Worm (Caenorhabditis elegans) whole organism, L1 larva: Measurements from ENCODE around the gene mrpl-32.

Source experiments
- ama-1 ChIP-seq: fragments of 150-350 bp; optimal IDR thresholded peaks from 2 replicates; lab custom pipeline; 2014
- ceh-88 ChIP-seq: fragments of 200-800 bp; sonication (Bioruptor generic); IDR thresholded peaks from 2 replicates; pipeline ENCODE4 v1.3.6; 2022; ENCODE audit warnings: missing genetic modification characterization, missing compliant biosample characterization
- dpl-1 ChIP-seq, 3 experiments: fragments of 150-350 bp in 2 of 3; sonication (generic microtip) in 1 of 3; optimal IDR thresholded peaks; 2 replicates each; lab custom pipeline; 2014 to 2017; ENCODE audit warnings: missing biosample characterization in 3 of 3, missing genetic modification characterization in 3 of 3, missing genetic modification reagents in 3 of 3
- lin-35 ChIP-seq, 2 experiments: fragments of 150-350 bp; optimal IDR thresholded peaks; 2 replicates each; lab custom pipeline; 2014; ENCODE audit warnings: missing biosample characterization in 2 of 2, missing genetic modification characterization in 2 of 2, missing genetic modification reagents in 2 of 2
- lir-3 ChIP-seq: sonication (generic microtip); optimal IDR thresholded peaks from 2 replicates; lab custom pipeline; 2016; ENCODE audit warnings: mild to moderate bottlenecking, missing genetic modification characterization, moderate library complexity, missing compliant biosample characterization; ENCODE audit not compliant: poor library complexity
- nhr-11 ChIP-seq: fragments of 150-350 bp; optimal IDR thresholded peaks from 2 replicates; lab custom pipeline; 2014; ENCODE audit warnings: missing biosample characterization, missing genetic modification characterization
- nhr-12 ChIP-seq: sonication (generic microtip); optimal IDR thresholded peaks from 2 replicates; lab custom pipeline; 2017; ENCODE audit warnings: missing biosample characterization, missing genetic modification characterization
- pag-3 ChIP-seq: sonication (generic microtip); optimal IDR thresholded peaks from 2 replicates; lab custom pipeline; 2017; ENCODE audit warnings: missing genetic modification characterization, mild to moderate bottlenecking, missing compliant biosample characterization, antibody characterized with exemption, borderline replicate concordance; ENCODE audit not compliant: insufficient read depth
- unc-130 ChIP-seq: fragments of 150-350 bp; optimal IDR thresholded peaks from 2 replicates; lab custom pipeline; 2017; ENCODE audit warnings: missing biosample characterization, missing genetic modification characterization, inconsistent platforms
- ztf-4 ChIP-seq: fragments of 150-350 bp; optimal IDR thresholded peaks from 2 replicates; lab custom pipeline; 2014; ENCODE audit warnings: missing biosample characterization, missing genetic modification characterization

- TF ChIP-seq lin-35 (GFP tag; optimal IDR thresholded peaks at IDR 0.05; lab: Kevin White, UChicago): no peak
- TF ChIP-seq nhr-12 (tag; lab: Kevin White, UChicago): no peak
- no peak for TF ChIP-seq dpl-1 (GFP tag; optimal IDR thresholded peaks at IDR 0.05; lab: Kevin White, UChicago)
- TF ChIP-seq ama-1: no peak
- no peak for TF ChIP-seq ceh-88 (GFP tag; lab: Robert Waterston, UW)
- no peak for TF ChIP-seq lir-3 (tag; lab: Kevin White, UChicago)
- TF ChIP-seq pag-3 (tag; lab: Kevin White, UChicago): no peak
- no peak for TF ChIP-seq unc-130 (tag; lab: Kevin White, UChicago)
- no peak for TF ChIP-seq nhr-11 (tag; lab: Kevin White, UChicago)
- TF ChIP-seq ztf-4 (tag; lab: Kevin White, UChicago): no peak
Measured at ce11 chrIII:8494708-8495107, 45.2 kb downstream of the mrpl-32 start, which contains the start of gene pac-1.
